Fruit fly (Drosophila melanogaster) whole organism, adult: ENCODE results near the gene CG34398.
A peak's percentile ranks its signal among the peaks of the same experiment; 100 is the strongest.

Source experiments
- CG33017 ChIP-seq: fragments of 200-800 bp; sonication (Bioruptor generic); optimal IDR thresholded peaks from 2 replicates; lab custom pipeline; 2018; ENCODE audit warnings: missing biosample characterization, mild to moderate bottlenecking, missing genetic modification characterization, moderate library complexity
- CG5204 ChIP-seq: fragments of 200-800 bp; sonication (Bioruptor generic); optimal IDR thresholded peaks from 2 replicates; lab custom pipeline; 2016; ENCODE audit warnings: missing biosample characterization, missing genetic modification characterization
- CG7101 ChIP-seq: fragments of 200-800 bp; sonication (Bioruptor generic); optimal IDR thresholded peaks from 2 replicates; lab custom pipeline; 2018; ENCODE audit warnings: missing biosample characterization, mild to moderate bottlenecking, missing genetic modification characterization, moderate library complexity
- cic ChIP-seq: fragments of 200-800 bp; sonication (Bioruptor generic); optimal IDR thresholded peaks from 2 replicates; lab custom pipeline; 2017; ENCODE audit warnings: missing biosample characterization, mild to moderate bottlenecking, missing genetic modification characterization, moderate library complexity
- kay ChIP-seq: fragments of 200-800 bp; sonication (Bioruptor generic); peaks from one replicate; lab custom pipeline; 2016; ENCODE audit warnings: missing biosample characterization, missing genetic modification characterization, borderline replicate concordance
- ovo ChIP-seq: fragments of 200-800 bp; sonication (Bioruptor generic); optimal IDR thresholded peaks from 2 replicates; lab custom pipeline; 2016; ENCODE audit warnings: missing biosample characterization, missing genetic modification characterization
- pad ChIP-seq: fragments of 200-800 bp; sonication (Bioruptor generic); optimal IDR thresholded peaks from 3 replicates; lab custom pipeline; 2017; ENCODE audit warnings: missing biosample characterization, missing genetic modification characterization, mild to moderate bottlenecking, moderate library complexity, missing genetic modification reagents
- tj ChIP-seq: fragments of 200-800 bp; sonication (Bioruptor generic); optimal IDR thresholded peaks from 3 replicates; lab custom pipeline; 2017; ENCODE audit warnings: missing biosample characterization, mild to moderate bottlenecking, missing genetic modification characterization, moderate library complexity

- no peak for TF ChIP-seq CG5204
- TF ChIP-seq ovo (GFP tag; lab: Kevin White, UChicago): no peak
- no peak for TF ChIP-seq tj (GFP tag; lab: Kevin White, UChicago)
- TF ChIP-seq CG7101 (tag; lab: Kevin White, UChicago): no peak
- no peak for TF ChIP-seq CG33017 (tag; lab: Kevin White, UChicago)
- TF ChIP-seq cic: peak; percentile 63
- no peak for TF ChIP-seq pad (GFP tag; lab: Kevin White, UChicago)
- peak; percentile 78 for TF ChIP-seq kay (GFP tag; lab: Kevin White, UChicago)
Observed at dm6 chr2L:8933710-8934242, 35.2 kb downstream of the CG34398 start, which contains the start of gene Tsp29Fa.
